Worm (Caenorhabditis elegans): ENCODE results near the gene skih-2.
"Not testable (repeated sequence)": the region's sequence is repeated elsewhere in the genome, so short reads cannot be mapped to it uniquely, and the experiment has no call there.

skih-2 gene

DNA sequence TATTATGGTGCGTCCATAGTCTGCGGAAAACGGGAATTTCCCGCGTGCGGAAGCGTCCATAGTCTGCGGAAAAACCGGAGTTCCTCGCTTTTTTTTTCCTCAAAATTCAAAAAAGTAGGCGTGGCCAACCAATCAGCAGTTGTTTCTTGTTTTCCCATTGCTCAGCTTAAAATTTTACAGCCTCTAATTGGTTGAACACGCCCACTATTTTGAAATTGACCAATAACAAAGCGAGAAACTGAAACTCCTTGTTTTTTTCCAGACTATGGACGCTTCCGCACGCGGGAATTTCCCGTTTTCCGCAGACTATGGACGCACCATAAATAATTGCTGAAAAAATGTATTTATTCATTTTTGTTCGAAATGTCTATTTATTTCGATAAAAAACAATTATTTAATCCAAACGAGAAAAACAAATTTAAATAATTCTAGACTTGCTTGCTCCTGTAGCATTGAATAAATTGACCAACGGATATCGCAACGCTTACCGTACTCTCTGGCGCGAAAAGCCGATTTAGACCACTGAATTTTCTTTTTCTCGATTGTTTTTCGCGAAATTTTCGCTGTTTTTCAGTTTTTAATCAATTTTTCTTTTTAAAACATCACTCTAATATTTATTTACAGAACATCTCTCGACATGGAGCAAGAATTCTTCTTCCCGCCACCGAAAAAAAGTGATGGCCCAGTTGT lies 12.4 kb upstream of the skih-2 start, which contains the start of gene C08F8.3:
Gene C08F8.3 (plus strand): TSS at position 620 of the 690 bp plus-strand sequence.
- not testable (repeated sequence) for TF ChIP-seq ceh-39 (tag; optimal IDR thresholded peaks at IDR 0.05); ces-1 (GFP tag; optimal IDR thresholded peaks at IDR 0.05); ztf-11 (tag; optimal IDR thresholded peaks at IDR 0.05)

- no peak for TF ChIP-seq hlh-1 (tag; optimal IDR thresholded peaks at IDR 0.05)
- no peak for TF ChIP-seq ham-2 (GFP tag; optimal IDR thresholded peaks at IDR 0.05)
- TF ChIP-seq elt-3 (tag; optimal IDR thresholded peaks at IDR 0.05): no peak
- TF ChIP-seq nhr-76 (tag; optimal IDR thresholded peaks at IDR 0.05): no peak
- no peak for TF ChIP-seq lin-32 (GFP tag; optimal IDR thresholded peaks at IDR 0.05)
- TF ChIP-seq sem-2 (GFP tag; optimal IDR thresholded peaks at IDR 0.05): no peak
- TF ChIP-seq snpc-4 (tag; optimal IDR thresholded peaks at IDR 0.05): no peak
- TF ChIP-seq cnd-1 (tag; optimal IDR thresholded peaks at IDR 0.05): no peak
- no peak for TF ChIP-seq unc-39 (tag; optimal IDR thresholded peaks at IDR 0.05)
- no peak for TF ChIP-seq nhr-237 (tag; optimal IDR thresholded peaks at IDR 0.05)
- no peak for TF ChIP-seq unc-62 (GFP tag; optimal IDR thresholded peaks at IDR 0.05)
- TF ChIP-seq lsy-2 (tag; optimal IDR thresholded peaks at IDR 0.05): no peak
- TF ChIP-seq nhr-2 (tag; optimal IDR thresholded peaks at IDR 0.05): no peak
- no peak for TF ChIP-seq bed-3 (GFP tag; optimal IDR thresholded peaks at IDR 0.05)
- TF ChIP-seq M03D4.4 (tag; optimal IDR thresholded peaks at IDR 0.05): no peak
Observed at ce11 chrIV:11150844-11151243, 8.7 kb upstream of the skih-2 start, which contains the start of gene C08F8.2. TSS of gene C08F8.2 (plus strand) at chrIV:11150997.

DNA sequence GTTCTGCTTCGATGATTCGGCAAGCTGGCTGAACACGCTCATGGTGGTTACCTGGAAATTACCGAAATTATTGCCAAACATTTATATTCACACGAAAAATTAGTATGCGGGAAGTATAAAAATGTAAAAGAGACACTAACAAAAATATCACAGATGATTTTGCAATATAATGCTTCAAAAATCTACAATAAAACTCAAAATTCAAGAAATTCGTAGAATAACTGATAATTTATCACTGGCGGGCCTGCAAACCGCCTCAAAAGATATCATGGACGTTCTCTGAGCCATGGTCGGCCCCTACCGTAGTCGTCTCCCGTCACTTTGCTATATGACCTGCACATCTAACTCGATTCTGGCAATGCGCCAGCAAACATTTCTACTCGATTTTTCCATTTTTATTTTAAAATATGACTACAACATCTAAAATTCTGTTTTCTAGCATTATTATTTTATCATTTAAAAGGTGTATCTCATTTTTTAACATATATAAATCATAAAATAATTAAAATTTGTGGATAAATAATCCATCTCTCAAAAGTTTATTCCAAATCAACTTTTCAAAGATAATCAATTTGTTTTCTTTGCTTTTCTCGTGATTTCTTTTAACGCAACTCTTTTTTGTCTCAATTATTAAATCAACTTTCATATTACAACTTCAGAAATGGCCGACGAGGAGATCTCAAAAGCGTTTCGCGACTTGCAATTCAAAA lies 7.4 kb upstream of the skih-2 start, which contains the start of the genes F01G4.6 and pfd-1:
Gene F01G4.6 (minus strand): TSS at position 51 of the 710 bp plus-strand sequence.
Gene pfd-1 (plus strand): TSS at position 660 of the 710 bp plus-strand sequence.
- TF ChIP-seq unc-62 (GFP tag; optimal IDR thresholded peaks at IDR 0.05) (peak; percentile 58), ztf-11 (tag; optimal IDR thresholded peaks at IDR 0.05) (no peak), unc-39 (tag; optimal IDR thresholded peaks at IDR 0.05) (no peak), ceh-83 (GFP tag; optimal IDR thresholded peaks at IDR 0.05) (no peak), ces-1 (GFP tag; optimal IDR thresholded peaks at IDR 0.05) (peak; percentile 86), nhr-76 (tag; optimal IDR thresholded peaks at IDR 0.05) (no peak), sptf-1 (tag; optimal IDR thresholded peaks at IDR 0.05) (peak; percentile 74), lsy-2 (tag; optimal IDR thresholded peaks at IDR 0.05) (peak; percentile 97), tbx-8 (GFP tag; optimal IDR thresholded peaks at IDR 0.05) (no peak), elt-3 (tag; optimal IDR thresholded peaks at IDR 0.05) (no peak), cnd-1 (tag; optimal IDR thresholded peaks at IDR 0.05) (peak; percentile 25), mab-5 (tag; optimal IDR thresholded peaks at IDR 0.05) (no peak), snpc-4 (tag; optimal IDR thresholded peaks at IDR 0.05) (no peak), elt-1 (tag; optimal IDR thresholded peaks at IDR 0.05; ENCODE audit: borderline replicate concordance, insufficient read depth) (no peak), nhr-2 (tag; optimal IDR thresholded peaks at IDR 0.05) (peak; percentile 24), blmp-1 (tag; optimal IDR thresholded peaks at IDR 0.05) (peak; percentile 23), hlh-1 (tag; optimal IDR thresholded peaks at IDR 0.05) (peak; percentile 57), pha-4 (tag; optimal IDR thresholded peaks at IDR 0.05) (peak; percentile 71), nhr-28 (tag; optimal IDR thresholded peaks at IDR 0.05) (no peak), M03D4.4 (tag; optimal IDR thresholded peaks at IDR 0.05) (peak; percentile 65), mep-1 (tag; optimal IDR thresholded peaks at IDR 0.05) (peak; percentile 82), nhr-237 (tag; optimal IDR thresholded peaks at IDR 0.05) (peak; percentile 88), drap-1 (GFP tag; optimal IDR thresholded peaks at IDR 0.05) (peak; percentile 20), zip-8 (tag; optimal IDR thresholded peaks at IDR 0.05) (no peak), bed-3 (GFP tag; optimal IDR thresholded peaks at IDR 0.05) (no peak), nhr-12 (tag; optimal IDR thresholded peaks at IDR 0.05) (no peak), unc-120 (tag; optimal IDR thresholded peaks at IDR 0.05; ENCODE audit: poor library complexity, severe bottlenecking) (peak; percentile 69), ceh-43 (GFP tag; optimal IDR thresholded peaks at IDR 0.05) (no peak), lin-32 (GFP tag; optimal IDR thresholded peaks at IDR 0.05) (no peak), ceh-39 (tag; optimal IDR thresholded peaks at IDR 0.05) (peak; percentile 29), lin-13 (tag; optimal IDR thresholded peaks at IDR 0.05) (peak; percentile 79), mls-2 (tag; optimal IDR thresholded peaks at IDR 0.05) (no peak), ham-2 (GFP tag; optimal IDR thresholded peaks at IDR 0.05) (no peak), flh-1 (GFP tag; optimal IDR thresholded peaks at IDR 0.05) (no peak), sem-2 (GFP tag; optimal IDR thresholded peaks at IDR 0.05) (no peak)

Measured in whole organism, mixed stage, embryonic.